Worm (Caenorhabditis elegans): ENCODE measurements around the gene abt-1.

DNA sequence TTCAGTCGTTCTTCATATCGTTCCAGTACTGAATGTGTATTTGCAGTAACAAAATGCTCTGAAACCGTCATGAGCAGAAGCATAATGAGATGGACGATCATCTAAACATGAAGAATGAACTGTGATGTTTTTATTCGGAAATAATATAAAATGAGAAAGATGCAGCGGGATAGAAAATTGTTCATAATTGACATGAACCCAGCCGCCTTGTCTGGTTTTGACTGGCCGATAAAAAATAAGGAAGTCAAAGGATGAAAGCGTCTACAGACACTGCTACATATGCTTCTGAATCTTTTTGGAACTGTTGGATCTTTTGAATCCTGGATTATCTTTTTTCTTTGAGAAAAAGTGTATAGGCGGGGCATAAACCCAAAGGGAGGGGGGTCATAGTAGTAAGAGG, 44.8 kb upstream of the abt-1 start, which contains the start of gene F01G10.9:
- TF ChIP-seq snpc-4 (tag; optimal IDR thresholded peaks at IDR 0.05) (no peak), ztf-4 (tag; optimal IDR thresholded peaks at IDR 0.05) (no peak), elt-3 (tag; optimal IDR thresholded peaks at IDR 0.05) (no peak), ceh-16 (tag; optimal IDR thresholded peaks at IDR 0.05) (no peak), nhr-77 (tag; optimal IDR thresholded peaks at IDR 0.05) (no peak), lin-39 (tag; optimal IDR thresholded peaks at IDR 0.05) (no peak), nhr-11 (tag; optimal IDR thresholded peaks at IDR 0.05) (no peak), blmp-1 (tag; optimal IDR thresholded peaks at IDR 0.05; ENCODE audit: insufficient read depth) (no peak)
